Worm (Caenorhabditis elegans): ENCODE results near the gene slc-25A29.

The slc-25A29 gene

ce11 chrV:14687106-14687964 is 29.4 kb upstream of the slc-25A29 start (continued):
- no peak for TF ChIP-seq unc-130 (GFP tag; optimal IDR thresholded peaks at IDR 0.05)
- TF ChIP-seq K11D2.4 (GFP tag; IDR thresholded peaks at IDR 0.05): no peak; the same call in none of the 2 replicates
- TF ChIP-seq F57C9.4 (tag; optimal IDR thresholded peaks at IDR 0.05): no peak
- TF ChIP-seq nfyb-1 (GFP tag; IDR thresholded peaks at IDR 0.05): peak; percentile 7; the same call in 1 of the 2 replicates
- no peak for TF ChIP-seq ztf-18 (tag; optimal IDR thresholded peaks at IDR 0.05)
- TF ChIP-seq hmg-20 (GFP tag; IDR thresholded peaks at IDR 0.05): no peak
- TF ChIP-seq lin-40 (tag; optimal IDR thresholded peaks at IDR 0.05): no peak
- TF ChIP-seq hrde-1 (tag; optimal IDR thresholded peaks at IDR 0.05; ENCODE audit: borderline replicate concordance): no peak
- TF ChIP-seq lir-1 (GFP tag; conservative IDR thresholded peaks at IDR 0.05): no peak; the same call in 1 of the 2 replicates
- peak; percentile 23 for TF ChIP-seq Y56A3A.18 (GFP tag; IDR thresholded peaks at IDR 0.05)
- no peak for TF ChIP-seq B0261.1 (tag; optimal IDR thresholded peaks at IDR 0.05)
- no peak for TF ChIP-seq nfya-1 (tag; optimal IDR thresholded peaks at IDR 0.05; ENCODE audit: borderline replicate concordance, insufficient read depth)
- no peak for TF ChIP-seq K12H6.12 (tag; optimal IDR thresholded peaks at IDR 0.05)
- TF ChIP-seq pha-4 (tag; optimal IDR thresholded peaks at IDR 0.05): no peak
- TF ChIP-seq F10E7.11 (tag; optimal IDR thresholded peaks at IDR 0.05): no peak
- TF ChIP-seq rec-8 (tag; optimal IDR thresholded peaks at IDR 0.05): no peak
- TF ChIP-seq chd-7 (tag; optimal IDR thresholded peaks at IDR 0.05): no peak
- no peak for TF ChIP-seq madf-3 (GFP tag; IDR thresholded peaks at IDR 0.05)
- TF ChIP-seq unc-62 (GFP tag; optimal IDR thresholded peaks at IDR 0.05): no peak
- no peak for TF ChIP-seq T07F8.4 (tag; optimal IDR thresholded peaks at IDR 0.05)
- TF ChIP-seq ets-4 (GFP tag; optimal IDR thresholded peaks at IDR 0.05): no peak
- peak; percentile 7; the same call in 1 of the 2 replicates for TF ChIP-seq Y95B8A.8 (GFP tag; IDR thresholded peaks at IDR 0.05)
- no peak for TF ChIP-seq F49E8.2 (tag; optimal IDR thresholded peaks at IDR 0.05; ENCODE audit: insufficient read depth)
- no peak for TF ChIP-seq athp-1 (tag; optimal IDR thresholded peaks at IDR 0.05)
- TF ChIP-seq F33H1.4 (GFP tag; IDR thresholded peaks at IDR 0.05): no peak
- TF ChIP-seq tbp1 (GFP tag; optimal IDR thresholded peaks at IDR 0.05): no peak
- TF ChIP-seq snpc-3.4 (tag; optimal IDR thresholded peaks at IDR 0.05): peak; percentile 26
- TF ChIP-seq snpc-1.3 (tag; optimal IDR thresholded peaks at IDR 0.05; ENCODE audit: insufficient read depth): no peak
- TF ChIP-seq ztf-22 (GFP tag; optimal IDR thresholded peaks at IDR 0.05): no peak
- TF ChIP-seq T26A5.8 (tag; optimal IDR thresholded peaks at IDR 0.05): no peak
- TF ChIP-seq attf-5 (GFP tag; optimal IDR thresholded peaks at IDR 0.05): no peak
- no peak for TF ChIP-seq hlh-26 (GFP tag; conservative IDR thresholded peaks at IDR 0.05)
- no peak for TF ChIP-seq ztf-26 (tag; optimal IDR thresholded peaks at IDR 0.05)
- TF ChIP-seq pbrm-1 (GFP tag; IDR thresholded peaks at IDR 0.05): no peak
- no peak for TF ChIP-seq mes-4 (tag; optimal IDR thresholded peaks at IDR 0.05)
- no peak for TF ChIP-seq ceh-79 (tag; optimal IDR thresholded peaks at IDR 0.05)
- TF ChIP-seq let-607 (tag; optimal IDR thresholded peaks at IDR 0.05): no peak
- TF ChIP-seq efl-1 (GFP tag; optimal IDR thresholded peaks at IDR 0.05): no peak
- no peak for TF ChIP-seq lin-54 (GFP tag; optimal IDR thresholded peaks at IDR 0.05)
- TF ChIP-seq C06A6.2 (GFP tag; conservative IDR thresholded peaks at IDR 0.05): no peak
- no peak for TF ChIP-seq F39B2.1 (GFP tag; IDR thresholded peaks at IDR 0.05)
- no peak for TF ChIP-seq him-1 (tag; optimal IDR thresholded peaks at IDR 0.05)
- no peak for TF ChIP-seq akir-1 (GFP tag; optimal IDR thresholded peaks at IDR 0.05)
- TF ChIP-seq bed-2 (GFP tag; IDR thresholded peaks at IDR 0.05): no peak
- no peak for TF ChIP-seq tbx-9 (tag; optimal IDR thresholded peaks at IDR 0.05; ENCODE audit: borderline replicate concordance)
